Fruit fly (Drosophila melanogaster): ENCODE measurements around the gene CG13995.

Gene CG13995

dm6 chr2L:6035155-6035554 lies 18.9 kb upstream of the CG13995 start:
- TF ChIP-seq psq (optimal IDR thresholded peaks at IDR 0.05) (no peak), pan (optimal IDR thresholded peaks at IDR 0.05) (no peak)

DNA sequence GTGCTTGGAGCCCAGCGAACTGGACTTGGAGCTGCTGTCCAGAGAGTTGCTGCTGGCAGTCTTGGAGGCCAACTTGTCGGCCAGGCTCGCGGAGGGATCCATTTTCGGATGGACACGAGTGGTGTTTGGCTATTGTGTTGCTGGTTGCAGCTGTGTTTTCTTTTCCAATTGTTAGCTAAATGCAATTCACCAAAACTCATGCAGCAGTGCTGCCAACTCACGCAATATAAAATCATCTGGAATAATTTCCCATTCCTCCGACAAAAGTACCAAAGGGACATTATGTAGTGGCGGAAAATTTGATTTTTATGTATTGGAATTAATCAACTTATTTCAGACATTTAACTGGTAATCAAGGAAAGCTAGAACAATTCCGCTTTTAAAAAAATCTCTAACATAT lies 17.4 kb upstream of the CG13995 start, which contains the start of gene mtm:
mtm (minus strand) TSS at position 306 of the 400 bp plus-strand sequence.
- TF ChIP-seq EcR (GFP tag; optimal IDR thresholded peaks at IDR 0.05) (no peak), usp (GFP tag; optimal IDR thresholded peaks at IDR 0.05) (no peak), psq (optimal IDR thresholded peaks at IDR 0.05) (no peak), CG8478 (optimal IDR thresholded peaks at IDR 0.05) (no peak), pan (optimal IDR thresholded peaks at IDR 0.05) (no peak), Dll (optimal IDR thresholded peaks at IDR 0.05) (no peak)

DNA sequence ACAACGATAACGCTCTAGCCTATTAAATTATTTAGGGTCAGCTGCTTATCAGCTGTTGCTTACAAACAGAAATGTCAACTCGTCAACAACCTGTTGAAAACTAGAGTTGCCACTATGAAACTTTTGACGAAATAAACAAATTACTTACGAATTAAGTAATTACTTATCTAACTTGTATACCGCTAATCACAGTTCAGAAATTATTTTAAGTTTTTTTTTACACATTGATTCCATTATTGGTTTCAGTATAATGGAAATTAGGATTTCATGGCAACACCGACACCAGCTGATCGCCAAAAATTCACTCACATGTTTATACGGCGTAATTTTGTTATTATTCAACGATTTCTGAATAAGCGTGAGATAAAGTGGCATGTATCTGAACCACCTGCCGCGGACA lies 16.3 kb upstream of the CG13995 start, which contains the start of the genes CG9117 and CG31643:
CG9117 (minus strand) TSS at position 73 of the 400 bp plus-strand sequence.
CG31643 (plus strand) TSS at position 288 of the 400 bp plus-strand sequence.
- TF ChIP-seq Dll (optimal IDR thresholded peaks at IDR 0.05) (no peak), CG8478 (optimal IDR thresholded peaks at IDR 0.05) (no peak), usp (GFP tag; optimal IDR thresholded peaks at IDR 0.05) (no peak), psq (optimal IDR thresholded peaks at IDR 0.05) (no peak), pan (optimal IDR thresholded peaks at IDR 0.05) (no peak), EcR (GFP tag; optimal IDR thresholded peaks at IDR 0.05) (no peak)

DNA sequence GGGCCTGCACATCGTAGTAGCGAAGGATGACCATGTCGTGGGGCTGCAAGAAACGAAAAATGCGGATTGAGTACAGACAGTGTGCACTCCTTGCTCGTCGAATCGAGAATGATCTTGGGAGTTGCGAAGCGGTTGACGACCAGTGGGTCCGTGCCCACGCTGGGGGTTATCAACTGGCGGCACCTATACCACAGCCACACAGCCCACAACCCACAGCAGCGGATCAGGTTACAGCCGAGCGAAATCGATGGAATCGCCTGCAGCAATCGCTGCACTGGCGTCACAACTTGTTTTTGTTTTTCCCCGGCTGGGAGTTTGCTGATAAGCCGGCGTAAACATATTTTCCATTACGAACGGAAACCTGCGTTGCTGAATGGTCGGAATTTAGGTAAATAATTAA lies 8.6 kb upstream of the CG13995 start:
- TF ChIP-seq CG8478 (optimal IDR thresholded peaks at IDR 0.05) (no peak), Dll (optimal IDR thresholded peaks at IDR 0.05) (no peak), psq (optimal IDR thresholded peaks at IDR 0.05) (no peak), usp (GFP tag; optimal IDR thresholded peaks at IDR 0.05) (no peak), pan (optimal IDR thresholded peaks at IDR 0.05) (no peak), EcR (GFP tag; optimal IDR thresholded peaks at IDR 0.05) (no peak)

DNA sequence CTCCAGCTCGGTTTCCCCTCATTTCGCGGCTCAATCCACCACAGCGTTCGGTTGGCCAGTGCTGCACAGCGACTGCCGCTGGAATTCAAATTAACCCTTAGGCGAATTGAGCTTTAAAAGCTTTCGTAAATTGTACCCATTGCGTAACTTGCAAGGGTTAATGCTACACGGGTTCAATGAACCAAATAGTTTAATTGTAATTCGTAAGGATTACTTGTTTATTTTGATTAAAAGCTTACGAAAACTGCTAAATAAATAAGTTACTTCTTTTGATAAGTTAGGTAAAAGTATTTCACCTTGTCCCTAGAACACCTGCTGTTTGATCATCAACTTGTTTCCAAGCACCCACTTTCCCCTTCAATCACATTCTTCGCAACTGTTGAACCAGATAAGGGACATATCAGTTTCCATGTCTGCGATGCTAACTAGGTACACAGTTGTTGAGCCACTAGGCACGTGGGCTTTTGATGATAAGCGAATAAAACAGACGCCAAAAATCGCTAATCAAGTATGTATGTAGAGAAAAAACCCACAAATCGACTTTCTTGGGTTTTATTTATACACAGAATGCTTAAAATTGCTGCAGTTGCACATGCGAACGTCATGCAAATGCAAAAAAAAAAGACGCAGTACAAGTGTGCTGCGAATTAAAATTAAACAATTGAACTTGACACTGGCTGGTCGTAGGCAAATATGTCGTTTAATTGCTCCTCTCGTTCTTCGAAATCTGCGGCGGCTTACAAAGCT lies 8.0 kb upstream of the CG13995 start, which contains the start of gene Pfas:
Pfas (minus strand) TSS at position 79 of the 747 bp plus-strand sequence.
- TF ChIP-seq Dll (optimal IDR thresholded peaks at IDR 0.05) = no peak
- no peak for TF ChIP-seq pan (optimal IDR thresholded peaks at IDR 0.05)
- no peak for TF ChIP-seq usp (GFP tag; optimal IDR thresholded peaks at IDR 0.05)
- TF ChIP-seq CG8478 (optimal IDR thresholded peaks at IDR 0.05) = no peak
- TF ChIP-seq EcR (GFP tag; optimal IDR thresholded peaks at IDR 0.05) = no peak
- TF ChIP-seq psq (optimal IDR thresholded peaks at IDR 0.05) = no peak

DNA sequence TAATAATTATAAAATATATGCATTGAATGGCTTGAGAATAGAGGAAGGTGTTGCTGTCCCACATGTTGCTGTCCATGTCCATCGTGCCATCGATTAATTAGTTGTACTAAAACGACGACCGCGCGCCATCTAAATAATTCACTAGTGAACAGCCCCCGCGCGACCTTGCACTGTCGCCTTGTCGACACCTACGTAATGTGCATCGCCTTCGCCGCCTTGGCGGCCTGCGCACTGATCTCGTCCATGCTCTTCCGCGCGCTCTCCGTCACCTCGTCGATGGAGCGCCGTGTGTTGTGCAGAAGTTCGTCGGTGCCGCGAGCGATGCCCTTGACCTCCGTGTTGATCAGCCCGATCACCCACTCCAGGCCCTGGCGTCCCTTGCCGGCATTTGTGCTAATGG lies 7.2 kb upstream of the CG13995 start:
- TF ChIP-seq EcR (GFP tag; optimal IDR thresholded peaks at IDR 0.05) = no peak
- no peak for TF ChIP-seq psq (optimal IDR thresholded peaks at IDR 0.05)
- no peak for TF ChIP-seq Dll (optimal IDR thresholded peaks at IDR 0.05)
- no peak for TF ChIP-seq pan (optimal IDR thresholded peaks at IDR 0.05)
- no peak for TF ChIP-seq usp (GFP tag; optimal IDR thresholded peaks at IDR 0.05)
- TF ChIP-seq CG8478 (optimal IDR thresholded peaks at IDR 0.05) = no peak

DNA sequence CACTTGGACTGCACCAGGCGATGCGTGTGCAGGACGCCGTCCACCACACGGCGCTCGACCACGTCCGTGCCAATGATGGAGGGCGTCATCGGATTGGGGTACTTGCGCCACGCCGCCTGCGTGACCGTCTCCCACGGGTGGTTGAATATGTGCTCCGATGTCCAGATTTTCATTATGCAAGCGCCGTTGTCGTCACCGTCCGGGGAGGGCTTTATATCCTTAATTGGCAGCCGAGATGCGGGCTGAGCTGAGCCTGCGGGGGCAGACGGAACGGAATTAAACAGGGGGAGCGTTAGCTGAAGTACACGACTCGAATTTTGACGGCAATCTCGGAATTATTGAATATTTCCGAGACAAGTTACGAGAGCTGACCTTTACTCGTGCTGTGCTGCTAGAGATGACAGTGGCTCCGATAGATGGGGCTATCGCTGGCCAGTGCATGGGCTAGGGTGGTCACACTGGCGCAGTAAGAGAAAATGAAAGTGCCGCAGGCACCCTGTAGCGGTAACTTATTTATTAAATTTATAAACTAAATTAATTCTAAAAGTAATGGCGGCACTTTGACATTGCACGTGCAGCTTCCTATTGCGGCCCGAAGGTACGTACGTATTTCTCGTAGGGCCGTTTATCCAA lies 6.5 kb upstream of the CG13995 start, which contains the start of gene IPIP:
IPIP (plus strand) TSS at position 475 of the 633 bp plus-strand sequence.
- TF ChIP-seq CG8478 (optimal IDR thresholded peaks at IDR 0.05) = no peak
- TF ChIP-seq psq (optimal IDR thresholded peaks at IDR 0.05) = no peak
- no peak for TF ChIP-seq EcR (GFP tag; optimal IDR thresholded peaks at IDR 0.05)
- TF ChIP-seq pan (optimal IDR thresholded peaks at IDR 0.05) = no peak
- no peak for TF ChIP-seq Dll (optimal IDR thresholded peaks at IDR 0.05)
- TF ChIP-seq usp (GFP tag; optimal IDR thresholded peaks at IDR 0.05) = no peak

DNA sequence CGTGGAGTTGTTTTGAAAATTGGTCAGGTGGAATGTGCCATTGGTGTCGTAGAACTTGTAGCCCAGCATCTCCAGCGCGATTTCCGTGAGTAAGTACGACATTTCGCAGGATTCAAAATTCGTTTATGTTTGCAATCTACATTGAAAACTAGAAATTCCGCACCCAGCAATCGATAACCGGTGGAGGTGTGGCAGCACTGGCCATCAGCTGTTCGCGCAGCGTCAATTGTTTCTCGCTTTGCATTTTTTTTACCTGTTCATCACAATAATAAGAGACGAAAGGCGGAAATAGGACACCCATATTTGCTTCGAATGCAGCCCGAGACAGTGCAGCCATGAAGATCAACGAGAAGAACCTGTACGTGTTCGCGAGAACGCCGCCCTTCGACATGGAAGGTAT lies 5.6 kb upstream of the CG13995 start, which contains the start of the genes CG34179 and slmo:
CG34179 (minus strand) TSS at position 165 of the 400 bp plus-strand sequence.
slmo (minus strand) TSS at position 165 of the 400 bp plus-strand sequence.
- TF ChIP-seq psq (optimal IDR thresholded peaks at IDR 0.05) (no peak), usp (GFP tag; optimal IDR thresholded peaks at IDR 0.05) (no peak), CG8478 (optimal IDR thresholded peaks at IDR 0.05) (no peak), pan (optimal IDR thresholded peaks at IDR 0.05) (no peak), Dll (optimal IDR thresholded peaks at IDR 0.05) (no peak), EcR (GFP tag; optimal IDR thresholded peaks at IDR 0.05) (no peak)

- TF ChIP-seq psq (optimal IDR thresholded peaks at IDR 0.05) (no peak), usp (GFP tag; optimal IDR thresholded peaks at IDR 0.05) (no peak), CG8478 (optimal IDR thresholded peaks at IDR 0.05) (no peak), EcR (GFP tag; optimal IDR thresholded peaks at IDR 0.05) (no peak)
Observed at dm6 chr2L:6050575-6050974, 3.5 kb upstream of the CG13995 start, which contains the start of gene CG9135. Gene CG9135, plus strand, starts transcription at chr2L:6050800.

DNA sequence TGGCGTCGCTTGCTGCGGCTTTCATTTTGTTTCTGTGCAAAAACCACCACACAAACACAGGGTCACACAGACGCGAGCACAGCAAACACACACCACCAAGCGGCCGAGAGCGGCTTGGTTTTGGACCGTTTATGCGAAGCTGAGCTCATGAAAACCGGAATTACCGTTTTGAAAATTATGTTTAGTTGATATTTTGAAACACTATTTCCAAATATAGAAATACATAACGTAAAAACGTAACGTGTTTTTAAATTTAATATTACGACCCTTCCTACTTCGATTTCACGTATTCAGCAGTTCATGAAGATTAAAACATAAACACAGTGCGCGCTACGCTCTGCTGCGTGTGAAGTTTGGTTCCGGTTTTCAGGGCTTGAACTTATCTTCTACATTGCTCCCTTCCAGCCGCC lies 2.9 kb upstream of the CG13995 start:
- TF ChIP-seq CG8478 (optimal IDR thresholded peaks at IDR 0.05) (no peak), pan (optimal IDR thresholded peaks at IDR 0.05) (no peak), usp (GFP tag; optimal IDR thresholded peaks at IDR 0.05) (no peak), EcR (GFP tag; optimal IDR thresholded peaks at IDR 0.05) (no peak), Dll (optimal IDR thresholded peaks at IDR 0.05) (no peak), psq (optimal IDR thresholded peaks at IDR 0.05) (no peak)

- no peak for TF ChIP-seq pan (optimal IDR thresholded peaks at IDR 0.05)
- no peak for TF ChIP-seq Dll (optimal IDR thresholded peaks at IDR 0.05)
- no peak for TF ChIP-seq usp (GFP tag; optimal IDR thresholded peaks at IDR 0.05)
- TF ChIP-seq psq (optimal IDR thresholded peaks at IDR 0.05) = no peak
- no peak for TF ChIP-seq EcR (GFP tag; optimal IDR thresholded peaks at IDR 0.05)
- no peak for TF ChIP-seq CG8478 (optimal IDR thresholded peaks at IDR 0.05)
Observed at dm6 chr2L:6060210-6060609, 6.1 kb downstream of the CG13995 start, which contains the start of gene CG34180. Gene CG34180, plus strand, starts transcription at chr2L:6060510.

All from whole organism.